Worm (Caenorhabditis elegans): ENCODE data around the gene D1046.4.

Gene D1046.4

ce11 chrIV:8888525-8889026 lies 45.1 kb upstream of the D1046.4 start, which contains the start of gene oma-1 (continued):
- TF ChIP-seq hlh-12 (tag; optimal IDR thresholded peaks at IDR 0.05) (no peak), mcd-1 (GFP tag; IDR thresholded peaks at IDR 0.05) (no peak), let-607 (tag; optimal IDR thresholded peaks at IDR 0.05) (no peak), rpc-1 (optimal IDR thresholded peaks at IDR 0.05) (no peak), rpc-1 (tag; optimal IDR thresholded peaks at IDR 0.05) (no peak), F55B11.4 (tag; optimal IDR thresholded peaks at IDR 0.05; ENCODE audit: borderline replicate concordance, insufficient read depth) (no peak), hsf-1 (GFP tag; IDR thresholded peaks at IDR 0.05) (no peak; the same call in 1 of the 2 replicates), chd-7 (tag; optimal IDR thresholded peaks at IDR 0.05) (no peak), cebp-2 (GFP tag; IDR thresholded peaks at IDR 0.05) (no peak), hmg-1.2 (GFP tag; IDR thresholded peaks at IDR 0.05) (no peak), aptf-2 (GFP tag; conservative IDR thresholded peaks at IDR 0.05) (no peak)

ce11 chrIV:8891131-8891530 lies 42.5 kb upstream of the D1046.4 start, which contains the start of gene spr-2:
Gene spr-2, plus strand, starts transcription at chrIV:8891462.
- no peak for TF ChIP-seq bed-2 (GFP tag; IDR thresholded peaks at IDR 0.05)
- 0 out of 2 replicates have a peak, but pooled peaks have one; percentile 47 for TF ChIP-seq Y95B8A.8 (GFP tag; IDR thresholded peaks at IDR 0.05)
- TF ChIP-seq dpl-1 (GFP tag; optimal IDR thresholded peaks at IDR 0.05), result peak; percentile 42
- TF ChIP-seq nhr-27 (tag; optimal IDR thresholded peaks at IDR 0.05), result no peak
- peak; percentile 55 for TF ChIP-seq dox-1 (GFP tag; IDR thresholded peaks at IDR 0.05)
- no peak for TF ChIP-seq madf-10 (tag; optimal IDR thresholded peaks at IDR 0.05)
- no peak for TF ChIP-seq cebp-2 (GFP tag; IDR thresholded peaks at IDR 0.05)
- peak; percentile 55 for TF ChIP-seq lin-40 (tag; optimal IDR thresholded peaks at IDR 0.05)
- peak; percentile 30 for TF ChIP-seq repo-1 (tag; optimal IDR thresholded peaks at IDR 0.05)
- peak; percentile 52 for TF ChIP-seq nhr-80 (tag; optimal IDR thresholded peaks at IDR 0.05)
- no peak for TF ChIP-seq hlh-12 (tag; optimal IDR thresholded peaks at IDR 0.05)
- no peak for TF ChIP-seq mel-28 (tag; optimal IDR thresholded peaks at IDR 0.05; ENCODE audit: borderline replicate concordance)
- TF ChIP-seq hmg-20 (GFP tag; IDR thresholded peaks at IDR 0.05), result no peak
- TF ChIP-seq attf-3 (GFP tag; conservative IDR thresholded peaks at IDR 0.05), result peak; percentile 58
- no peak for TF ChIP-seq cebp-1 (GFP tag; IDR thresholded peaks at IDR 0.05)
- TF ChIP-seq cebp-1 (tag; optimal IDR thresholded peaks at IDR 0.05), result peak; percentile 43
- no peak for TF ChIP-seq ets-4 (GFP tag; optimal IDR thresholded peaks at IDR 0.05)
- TF ChIP-seq madf-8 (GFP tag; conservative IDR thresholded peaks at IDR 0.05), result no peak
- TF ChIP-seq T26A5.8 (tag; optimal IDR thresholded peaks at IDR 0.05), result no peak
- no peak for TF ChIP-seq ztf-22 (GFP tag; optimal IDR thresholded peaks at IDR 0.05)
- TF ChIP-seq aptf-3 (GFP tag; IDR thresholded peaks at IDR 0.05), result 0 out of 2 replicates have a peak, but pooled peaks have one; percentile 53
- no peak for TF ChIP-seq snpc-1.3 (tag; optimal IDR thresholded peaks at IDR 0.05; ENCODE audit: insufficient read depth)
- peak; percentile 42 for TF ChIP-seq lsl-1 (GFP tag; optimal IDR thresholded peaks at IDR 0.05)
- TF ChIP-seq tlf-1 (GFP tag; optimal IDR thresholded peaks at IDR 0.05), result peak; percentile 10
- peak; percentile 14 for TF ChIP-seq atf-7 (tag; optimal IDR thresholded peaks at IDR 0.05)
- 0 out of 2 replicates have a peak, but pooled peaks have one; percentile 9 for TF ChIP-seq pbrm-1 (GFP tag; IDR thresholded peaks at IDR 0.05)
- no peak for TF ChIP-seq hlh-26 (GFP tag; conservative IDR thresholded peaks at IDR 0.05)
- TF ChIP-seq K12H6.12 (tag; optimal IDR thresholded peaks at IDR 0.05), result peak; percentile 54
- TF ChIP-seq ztf-18 (tag; optimal IDR thresholded peaks at IDR 0.05), result peak; percentile 92
- TF ChIP-seq nhr-120 (GFP tag; IDR thresholded peaks at IDR 0.05), result no peak
- no peak for TF ChIP-seq ztf-26 (tag; optimal IDR thresholded peaks at IDR 0.05)
- peak; percentile 85 for TF ChIP-seq lin-54 (GFP tag; optimal IDR thresholded peaks at IDR 0.05)
- peak; percentile 44 for TF ChIP-seq ceh-27 (GFP tag; optimal IDR thresholded peaks at IDR 0.05)
- TF ChIP-seq ZK185.1 (tag; optimal IDR thresholded peaks at IDR 0.05; ENCODE audit: poor library complexity, severe bottlenecking), result peak; percentile 44
- peak; percentile 31 for TF ChIP-seq mes-4 (tag; optimal IDR thresholded peaks at IDR 0.05)
- TF ChIP-seq ekl-4 (GFP tag; IDR thresholded peaks at IDR 0.05), result 0 out of 2 replicates have a peak, but pooled peaks have one; percentile 13
- peak; percentile 35 for TF ChIP-seq dpff-1 (tag; optimal IDR thresholded peaks at IDR 0.05)
- TF ChIP-seq hsf-1 (GFP tag; IDR thresholded peaks at IDR 0.05), result no peak
- peak; percentile 54; the same call in 1 of the 2 replicates for TF ChIP-seq nfyb-1 (GFP tag; IDR thresholded peaks at IDR 0.05)
- TF ChIP-seq F55B11.4 (tag; optimal IDR thresholded peaks at IDR 0.05; ENCODE audit: borderline replicate concordance, insufficient read depth), result no peak
